3 worm cellular contexts compared by ENCODE assay signal in the genomic region with DNA sequence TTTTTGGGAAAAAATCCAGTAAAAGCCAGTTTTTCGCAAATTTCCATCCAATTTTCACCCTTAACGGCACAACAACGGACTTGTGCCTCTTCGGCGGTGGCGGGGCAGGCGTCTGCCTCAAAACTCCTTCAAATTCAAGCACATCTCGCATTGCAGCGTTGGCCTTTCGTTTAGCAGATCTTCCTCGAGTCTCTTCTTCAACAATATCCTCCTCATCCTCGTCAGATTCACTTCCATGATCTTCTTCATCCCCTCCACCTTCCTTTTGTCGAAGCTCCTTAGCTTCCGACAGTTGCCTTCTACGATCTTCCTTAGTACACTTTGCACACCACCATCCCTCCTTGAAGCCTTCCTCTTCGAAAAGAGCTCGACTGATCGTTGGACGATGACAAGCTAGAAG.
TF ChIP-seq lines count a peak whose summit lies in the region.

No protein-coding gene starts in this region.

TF ChIP-seq in whole organism, L4 larva, 104 proteins besides CTCF, POLR2A, EP300 and RAD21:
- TF ChIP-seq Y48G9A.11 (GFP tag; IDR thresholded peaks at IDR 0.05; lab: Robert Waterston, UW) (0 out of 2 replicates have a peak, but pooled peaks have one; percentile 10), set-16 (GFP tag; IDR thresholded peaks at IDR 0.05; lab: Robert Waterston, UW) (peak; percentile 28; the same call in 1 of the 2 replicates), D1046.2 (GFP tag; IDR thresholded peaks at IDR 0.05; lab: Robert Waterston, UW) (peak; percentile 67; the same call in 1 of the 2 replicates), F44E2.7 (GFP tag; IDR thresholded peaks at IDR 0.05; lab: Robert Waterston, UW) (0 out of 2 replicates have a peak, but pooled peaks have one; percentile 11)

TF ChIP-seq in whole organism, midembryonic, 9 proteins besides CTCF, POLR2A, EP300 and RAD21:
- TF ChIP-seq tab-1 (GFP tag; IDR thresholded peaks at IDR 0.05; lab: Robert Waterston, UW): 0 out of 2 replicates have a peak, but pooled peaks have one; percentile 50
- TF ChIP-seq klf-2 (GFP tag; conservative IDR thresholded peaks at IDR 0.05; lab: Robert Waterston, UW): peak; percentile 45; the same call in 1 of the 2 replicates
- peak; percentile 70; the same call in 1 of the 2 replicates for TF ChIP-seq ztf-23 (GFP tag; IDR thresholded peaks at IDR 0.05; lab: Robert Waterston, UW)

TF ChIP-seq in whole organism, young adult, 124 proteins besides CTCF, POLR2A, EP300 and RAD21:
- TF ChIP-seq nfyb-1 (GFP tag; IDR thresholded peaks at IDR 0.05; lab: Robert Waterston, UW) (0 out of 2 replicates have a peak, but pooled peaks have one; percentile 63), F37B4.10 (GFP tag; IDR thresholded peaks at IDR 0.05; lab: Robert Waterston, UW) (0 out of 2 replicates have a peak, but pooled peaks have one; percentile 10)
